Worm (Caenorhabditis elegans): Measurements from ENCODE around the gene C05E11.3.

Gene C05E11.3

ce11 chrX:4600987-4601386 lies 22.9 kb downstream of the C05E11.3 start:
- TF ChIP-seq med-1 (GFP tag; optimal IDR thresholded peaks at IDR 0.05; ENCODE audit: insufficient read depth): no peak
- TF ChIP-seq tab-1 (GFP tag; IDR thresholded peaks at IDR 0.05): no peak
- TF ChIP-seq cog-1 (tag; optimal IDR thresholded peaks at IDR 0.05): no peak
- TF ChIP-seq flt-1 (GFP tag; IDR thresholded peaks at IDR 0.05): no peak
- no peak for TF ChIP-seq T22C8.4 (GFP tag; IDR thresholded peaks at IDR 0.05)

- TF ChIP-seq ztf-23 (GFP tag; IDR thresholded peaks at IDR 0.05) (no peak), T22C8.4 (GFP tag; IDR thresholded peaks at IDR 0.05) (no peak), flt-1 (GFP tag; IDR thresholded peaks at IDR 0.05) (no peak), ref-1 (GFP tag; conservative IDR thresholded peaks at IDR 0.05) (no peak), med-1 (GFP tag; optimal IDR thresholded peaks at IDR 0.05; ENCODE audit: insufficient read depth) (no peak), cog-1 (tag; optimal IDR thresholded peaks at IDR 0.05) (no peak), tab-1 (GFP tag; IDR thresholded peaks at IDR 0.05) (no peak)
Measured at ce11 chrX:4604185-4604584, 26.1 kb downstream of the C05E11.3 start.

ce11 chrX:4605828-4606227 lies 27.8 kb downstream of the C05E11.3 start, which contains the start of gene spat-3:
Gene spat-3 (minus strand): TSS chrX:4605928.
- TF ChIP-seq klf-2 (GFP tag; conservative IDR thresholded peaks at IDR 0.05) (no peak), ztf-23 (GFP tag; IDR thresholded peaks at IDR 0.05) (no peak), med-1 (GFP tag; optimal IDR thresholded peaks at IDR 0.05; ENCODE audit: insufficient read depth) (no peak), tab-1 (GFP tag; IDR thresholded peaks at IDR 0.05) (no peak), cog-1 (tag; optimal IDR thresholded peaks at IDR 0.05) (no peak), T22C8.4 (GFP tag; IDR thresholded peaks at IDR 0.05) (no peak), ref-1 (GFP tag; conservative IDR thresholded peaks at IDR 0.05) (no peak), ztf-29 (GFP tag; IDR thresholded peaks at IDR 0.05) (no peak), flt-1 (GFP tag; IDR thresholded peaks at IDR 0.05) (no peak)

- TF ChIP-seq ztf-23 (GFP tag; IDR thresholded peaks at IDR 0.05) (peak; percentile 76), tab-1 (GFP tag; IDR thresholded peaks at IDR 0.05) (peak; percentile 48; the same call in 1 of the 2 replicates), flt-1 (GFP tag; IDR thresholded peaks at IDR 0.05) (peak; percentile 84), cog-1 (tag; optimal IDR thresholded peaks at IDR 0.05) (peak; percentile 71)
Measured at ce11 chrX:4606389-4606880, 28.4 kb downstream of the C05E11.3 start.

ce11 chrX:4607300-4607699 lies 29.3 kb downstream of the C05E11.3 start:
- TF ChIP-seq tab-1 (GFP tag; IDR thresholded peaks at IDR 0.05) (no peak), ref-1 (GFP tag; conservative IDR thresholded peaks at IDR 0.05) (no peak), med-1 (GFP tag; optimal IDR thresholded peaks at IDR 0.05; ENCODE audit: insufficient read depth) (no peak), flt-1 (GFP tag; IDR thresholded peaks at IDR 0.05) (no peak), T22C8.4 (GFP tag; IDR thresholded peaks at IDR 0.05) (no peak), klf-2 (GFP tag; conservative IDR thresholded peaks at IDR 0.05) (no peak), ztf-23 (GFP tag; IDR thresholded peaks at IDR 0.05) (no peak)

- TF ChIP-seq cog-1 (tag; optimal IDR thresholded peaks at IDR 0.05) (no peak), ztf-29 (GFP tag; IDR thresholded peaks at IDR 0.05) (no peak), ref-1 (GFP tag; conservative IDR thresholded peaks at IDR 0.05) (no peak), ztf-23 (GFP tag; IDR thresholded peaks at IDR 0.05) (no peak), klf-2 (GFP tag; conservative IDR thresholded peaks at IDR 0.05) (no peak), flt-1 (GFP tag; IDR thresholded peaks at IDR 0.05) (no peak)
Measured at ce11 chrX:4609635-4610034, 31.6 kb downstream of the C05E11.3 start.

ce11 chrX:4615034-4615433 lies 37.0 kb downstream of the C05E11.3 start:
- TF ChIP-seq klf-2 (GFP tag; conservative IDR thresholded peaks at IDR 0.05) (no peak), ztf-23 (GFP tag; IDR thresholded peaks at IDR 0.05) (no peak), T22C8.4 (GFP tag; IDR thresholded peaks at IDR 0.05) (no peak), ref-1 (GFP tag; conservative IDR thresholded peaks at IDR 0.05) (no peak), flt-1 (GFP tag; IDR thresholded peaks at IDR 0.05) (no peak), cog-1 (tag; optimal IDR thresholded peaks at IDR 0.05) (no peak), ztf-29 (GFP tag; IDR thresholded peaks at IDR 0.05) (no peak), tab-1 (GFP tag; IDR thresholded peaks at IDR 0.05) (no peak), med-1 (GFP tag; optimal IDR thresholded peaks at IDR 0.05; ENCODE audit: insufficient read depth) (no peak)

- TF ChIP-seq ref-1 (GFP tag; conservative IDR thresholded peaks at IDR 0.05): no peak
- no peak for TF ChIP-seq klf-2 (GFP tag; conservative IDR thresholded peaks at IDR 0.05)
- TF ChIP-seq med-1 (GFP tag; optimal IDR thresholded peaks at IDR 0.05; ENCODE audit: insufficient read depth): no peak
- TF ChIP-seq cog-1 (tag; optimal IDR thresholded peaks at IDR 0.05): peak; percentile 20
- TF ChIP-seq ztf-23 (GFP tag; IDR thresholded peaks at IDR 0.05): no peak
- 0 out of 2 replicates have a peak, but pooled peaks have one; percentile 55 for TF ChIP-seq flt-1 (GFP tag; IDR thresholded peaks at IDR 0.05)
- TF ChIP-seq ztf-29 (GFP tag; IDR thresholded peaks at IDR 0.05): no peak
- no peak for TF ChIP-seq tab-1 (GFP tag; IDR thresholded peaks at IDR 0.05)
Measured at ce11 chrX:4616832-4617231, 38.8 kb downstream of the C05E11.3 start.

ce11 chrX:4619582-4619981 lies 41.5 kb downstream of the C05E11.3 start, which contains the start of gene pqn-65:
Gene pqn-65 (minus strand): TSS chrX:4619635.
- no peak for TF ChIP-seq T22C8.4 (GFP tag; IDR thresholded peaks at IDR 0.05)
- TF ChIP-seq ztf-23 (GFP tag; IDR thresholded peaks at IDR 0.05): no peak
- no peak for TF ChIP-seq ztf-29 (GFP tag; IDR thresholded peaks at IDR 0.05)
- TF ChIP-seq med-1 (GFP tag; optimal IDR thresholded peaks at IDR 0.05; ENCODE audit: insufficient read depth): no peak
- no peak for TF ChIP-seq cog-1 (tag; optimal IDR thresholded peaks at IDR 0.05)
- TF ChIP-seq ref-1 (GFP tag; conservative IDR thresholded peaks at IDR 0.05): no peak
- TF ChIP-seq klf-2 (GFP tag; conservative IDR thresholded peaks at IDR 0.05): no peak
- TF ChIP-seq flt-1 (GFP tag; IDR thresholded peaks at IDR 0.05): no peak
- TF ChIP-seq tab-1 (GFP tag; IDR thresholded peaks at IDR 0.05): no peak

ce11 chrX:4620019-4620418 lies 42.0 kb downstream of the C05E11.3 start:
- TF ChIP-seq klf-2 (GFP tag; conservative IDR thresholded peaks at IDR 0.05) (no peak), ref-1 (GFP tag; conservative IDR thresholded peaks at IDR 0.05) (no peak), ztf-29 (GFP tag; IDR thresholded peaks at IDR 0.05) (no peak), ztf-23 (GFP tag; IDR thresholded peaks at IDR 0.05) (no peak), flt-1 (GFP tag; IDR thresholded peaks at IDR 0.05) (no peak), T22C8.4 (GFP tag; IDR thresholded peaks at IDR 0.05) (no peak), cog-1 (tag; optimal IDR thresholded peaks at IDR 0.05) (no peak), tab-1 (GFP tag; IDR thresholded peaks at IDR 0.05) (no peak), med-1 (GFP tag; optimal IDR thresholded peaks at IDR 0.05; ENCODE audit: insufficient read depth) (no peak)

Measured in whole organism, midembryonic.